Worm (Caenorhabditis elegans): ENCODE measurements around the gene lido-13.

ce11 chrII:3048989-3049388 lies 5.1 kb downstream of the lido-13 start:
- TF ChIP-seq rcor-1 (GFP tag; IDR thresholded peaks at IDR 0.05) = no peak
- no peak for TF ChIP-seq ama-1 (optimal IDR thresholded peaks at IDR 0.05)
- no peak for TF ChIP-seq ama-1 (GFP tag; optimal IDR thresholded peaks at IDR 0.05)
- TF ChIP-seq F22D6.2 (tag; optimal IDR thresholded peaks at IDR 0.05) = no peak
- TF ChIP-seq T26A5.8 (tag; optimal IDR thresholded peaks at IDR 0.05) = no peak
